Worm (Caenorhabditis elegans) whole organism, L2 larva: ENCODE results near the gene K12H6.10.

Source experiments
- ama-1 ChIP-seq: fragments of 150-350 bp; optimal IDR thresholded peaks from 2 replicates; lab custom pipeline; 2018; ENCODE audit warnings: inconsistent platforms
- elt-1 ChIP-seq: fragments of 150-350 bp; optimal IDR thresholded peaks from 2 replicates; lab custom pipeline; 2014; ENCODE audit warnings: missing biosample characterization, missing genetic modification characterization
- lsy-2 ChIP-seq, 2 experiments: fragments of 150-350 bp in 1 of 2; sonication (generic microtip) in 1 of 2; optimal IDR thresholded peaks; 2 replicates each; lab custom pipeline; 2014 to 2017; ENCODE audit warnings: missing biosample characterization in 2 of 2, missing genetic modification characterization in 2 of 2
- nhr-10 ChIP-seq: sonication (generic microtip); optimal IDR thresholded peaks from 2 replicates; lab custom pipeline; 2017; ENCODE audit warnings: missing biosample characterization, missing genetic modification characterization
- peb-1 ChIP-seq: fragments of 150-350 bp; optimal IDR thresholded peaks from 2 replicates; lab custom pipeline; 2014; ENCODE audit warnings: missing biosample characterization, missing genetic modification characterization
- skn-1 ChIP-seq: sonication (generic microtip); optimal IDR thresholded peaks from 2 replicates; lab custom pipeline; 2017; ENCODE audit warnings: missing biosample characterization, missing genetic modification characterization
- unc-39 ChIP-seq: fragments of 150-350 bp; optimal IDR thresholded peaks from 2 replicates; lab custom pipeline; 2014; ENCODE audit warnings: missing biosample characterization, missing genetic modification characterization
- unc-62 ChIP-seq: fragments of 150-350 bp; optimal IDR thresholded peaks from 2 replicates; lab custom pipeline; 2014; ENCODE audit warnings: missing biosample characterization, missing genetic modification reagents, missing genetic modification characterization
- ztf-11 ChIP-seq: sonication (generic microtip); optimal IDR thresholded peaks from 2 replicates; lab custom pipeline; 2017; ENCODE audit warnings: missing biosample characterization, missing genetic modification characterization

DNA sequence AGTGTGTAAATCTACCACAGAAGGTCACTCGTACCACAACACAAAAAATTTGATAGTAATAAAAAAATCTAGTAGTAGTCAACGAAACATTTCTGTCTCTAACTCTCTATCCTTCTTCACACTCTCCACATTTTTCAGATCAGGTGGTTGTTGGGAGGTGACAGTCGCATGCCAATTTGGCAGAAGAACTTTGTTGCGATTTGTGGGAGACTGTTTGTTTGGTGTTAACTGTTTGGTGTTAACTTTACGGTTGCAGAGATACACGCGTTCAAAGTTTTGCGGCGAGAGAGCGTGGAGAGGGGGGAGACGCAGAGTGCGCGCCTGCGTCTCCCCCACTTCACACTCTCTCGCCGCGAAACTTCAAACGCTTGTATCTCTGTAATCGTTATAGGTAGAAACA lies 17.7 kb upstream of the K12H6.10 start:
- no peak for TF ChIP-seq ama-1 (lab: Kevin White, UChicago)
- no peak for TF ChIP-seq ztf-11 (tag; lab: Kevin White, UChicago)
- no peak for TF ChIP-seq skn-1 (tag; lab: Kevin White, UChicago)
- no peak for TF ChIP-seq unc-39 (tag; lab: Kevin White, UChicago)
- TF ChIP-seq lsy-2 (tag; optimal IDR thresholded peaks at IDR 0.05; lab: Kevin White, UChicago), result no peak
- TF ChIP-seq nhr-10 (tag; lab: Kevin White, UChicago), result no peak
- no peak for TF ChIP-seq peb-1 (tag; lab: Kevin White, UChicago)
- TF ChIP-seq unc-62, result no peak
- TF ChIP-seq elt-1 (tag; lab: Kevin White, UChicago), result no peak
